Worm (Caenorhabditis elegans) whole organism, L1 larva: ENCODE measurements around the gene atp-5.

ENCODE experiments used
- C04F5.9 ChIP-seq: sonication (generic microtip); optimal IDR thresholded peaks from 2 replicates; lab custom pipeline; 2016; ENCODE audit warnings: missing genetic modification characterization, missing compliant biosample characterization
- C16A3.4 ChIP-seq: fragments of 150-350 bp; optimal IDR thresholded peaks from 2 replicates; lab custom pipeline; 2014; ENCODE audit warnings: missing biosample characterization, missing genetic modification characterization
- aha-1 ChIP-seq: fragments of 150-350 bp; optimal IDR thresholded peaks from 2 replicates; lab custom pipeline; 2014; ENCODE audit warnings: missing biosample characterization, missing genetic modification characterization
- alr-1 ChIP-seq: fragments of 200-800 bp; sonication (Bioruptor generic); optimal IDR thresholded peaks from 2 replicates; lab custom pipeline; 2018; ENCODE audit warnings: borderline replicate concordance, mild to moderate bottlenecking, missing genetic modification characterization, missing compliant biosample characterization
- aly-2 ChIP-seq: fragments of 150-350 bp; optimal IDR thresholded peaks from 2 replicates; lab custom pipeline; 2014; ENCODE audit warnings: missing biosample characterization, missing genetic modification characterization
- blmp-1 ChIP-seq: fragments of 150-350 bp; optimal IDR thresholded peaks from 2 replicates; lab custom pipeline; 2014; ENCODE audit warnings: missing biosample characterization, missing genetic modification characterization
- ceh-63 ChIP-seq: fragments of 200-800 bp; sonication (Bioruptor generic); optimal IDR thresholded peaks from 2 replicates; lab custom pipeline; 2018; ENCODE audit warnings: mild to moderate bottlenecking, missing genetic modification characterization, missing compliant biosample characterization
- ceh-8 ChIP-seq: fragments of 200-800 bp; sonication (Bioruptor generic); optimal IDR thresholded peaks from 2 replicates; lab custom pipeline; 2018; ENCODE audit warnings: mild to moderate bottlenecking, missing genetic modification characterization, moderate library complexity, missing compliant biosample characterization
- ceh-90 ChIP-seq: sonication (generic microtip); optimal IDR thresholded peaks from 2 replicates; lab custom pipeline; 2016; ENCODE audit warnings: missing genetic modification characterization, missing compliant biosample characterization
- dpl-1 ChIP-seq, 3 experiments: fragments of 150-350 bp in 2 of 3; sonication (generic microtip) in 1 of 3; optimal IDR thresholded peaks; 2 replicates each; lab custom pipeline; 2014 to 2017; ENCODE audit warnings: missing biosample characterization in 3 of 3, missing genetic modification characterization in 3 of 3, missing genetic modification reagents in 3 of 3
- efl-1 ChIP-seq, 4 experiments: fragments of 150-350 bp; optimal IDR thresholded peaks in 3 of 4; peaks in 1 of 4; 1 replicate in 1 of 4; 2 replicates in 3 of 4; lab custom pipeline; 2014; ENCODE audit warnings: missing biosample characterization in 2 of 4, missing genetic modification characterization in 2 of 4, missing genetic modification reagents in 2 of 4
- efl-3 ChIP-seq: fragments of 200-800 bp; sonication (Bioruptor generic); optimal IDR thresholded peaks from 2 replicates; lab custom pipeline; 2018; ENCODE audit warnings: mild to moderate bottlenecking, missing genetic modification characterization, missing compliant biosample characterization
- egl-27 ChIP-seq, 2 experiments: fragments of 150-350 bp in 1 of 2; sonication (generic microtip); optimal IDR thresholded peaks; 3 replicates each; lab custom pipeline; 2017 to 2018; ENCODE audit warnings: missing biosample characterization in 2 of 2, missing genetic modification characterization in 2 of 2, missing genetic modification reagents in 2 of 2
- elt-2 ChIP-seq: sonication (generic microtip); optimal IDR thresholded peaks from 2 replicates; lab custom pipeline; 2016; ENCODE audit warnings: missing genetic modification characterization, mild to moderate bottlenecking, inconsistent platforms, missing compliant biosample characterization, missing genetic modification reagents
- elt-3 ChIP-seq, 6 experiments: fragments of 150-350 bp in 1 of 6; sonication (generic microtip); optimal IDR thresholded peaks; 2 replicates each; lab custom pipeline; 2017 to 2018; ENCODE audit warnings: missing biosample characterization in 6 of 6, missing genetic modification characterization in 6 of 6, inconsistent platforms in 1 of 6
- ets-5 ChIP-seq: fragments of 200-800 bp; sonication (Bioruptor generic); IDR thresholded peaks from 2 replicates; pipeline ENCODE4 v1.3.6; 2022; ENCODE audit warnings: missing genetic modification characterization, missing compliant biosample characterization
- fkh-4 ChIP-seq: sonication (generic microtip); optimal IDR thresholded peaks from 2 replicates; lab custom pipeline; 2016; ENCODE audit warnings: missing compliant biosample characterization, missing genetic modification characterization, borderline replicate concordance
- fkh-8 ChIP-seq: sonication (generic microtip); optimal IDR thresholded peaks from 2 replicates; lab custom pipeline; 2016; ENCODE audit warnings: mild to moderate bottlenecking, missing genetic modification characterization, missing compliant biosample characterization
- grh-1 ChIP-seq: fragments of 200-800 bp; sonication (Bioruptor generic); IDR thresholded peaks from 2 replicates; pipeline ENCODE4 v1.3.6; 2022; ENCODE audit warnings: missing genetic modification reagents, missing genetic modification characterization, missing compliant biosample characterization
- hpl-2 ChIP-seq: fragments of 150-350 bp; optimal IDR thresholded peaks from 2 replicates; lab custom pipeline; 2014; ENCODE audit warnings: missing biosample characterization, missing genetic modification reagents, missing genetic modification characterization
- irx-1 ChIP-seq: sonication (generic microtip); optimal IDR thresholded peaks from 2 replicates; lab custom pipeline; 2016; ENCODE audit warnings: missing genetic modification characterization, missing compliant biosample characterization
- isw-1 ChIP-seq: fragments of 200-800 bp; sonication (Bioruptor generic); IDR thresholded peaks from 2 replicates; pipeline ENCODE4 v1.3.6; 2022; ENCODE audit warnings: missing genetic modification characterization, missing compliant biosample characterization
- jun-1 ChIP-seq: fragments of 150-350 bp; optimal IDR thresholded peaks from 2 replicates; lab custom pipeline; 2014; ENCODE audit warnings: missing biosample characterization, missing genetic modification reagents, missing genetic modification characterization
- lin-14 ChIP-seq: fragments of 200-800 bp; sonication (Bioruptor generic); optimal IDR thresholded peaks from 2 replicates; lab custom pipeline; 2018; ENCODE audit warnings: mild to moderate bottlenecking, missing genetic modification characterization, moderate library complexity, missing compliant biosample characterization
- lin-15B ChIP-seq: fragments of 150-350 bp; sonication (generic microtip); optimal IDR thresholded peaks from 3 replicates; lab custom pipeline; 2014; ENCODE audit warnings: missing biosample characterization, missing genetic modification characterization
- lin-35 ChIP-seq, 2 experiments: fragments of 150-350 bp; optimal IDR thresholded peaks; 2 replicates each; lab custom pipeline; 2014; ENCODE audit warnings: missing biosample characterization in 2 of 2, missing genetic modification characterization in 2 of 2, missing genetic modification reagents in 2 of 2
- lin-39 ChIP-seq: fragments of 150-350 bp; optimal IDR thresholded peaks from 2 replicates; lab custom pipeline; 2014; ENCODE audit warnings: missing biosample characterization, missing genetic modification reagents, missing genetic modification characterization
- lsy-2 ChIP-seq, 2 experiments: fragments of 150-350 bp; optimal IDR thresholded peaks; 2 replicates each; lab custom pipeline; 2014; ENCODE audit warnings: missing biosample characterization in 2 of 2, missing genetic modification characterization in 2 of 2
- mab-9 ChIP-seq: fragments of 200-800 bp; sonication (Bioruptor generic); IDR thresholded peaks from 2 replicates; pipeline ENCODE4 v1.3.6; 2022; ENCODE audit warnings: missing genetic modification reagents, missing genetic modification characterization, missing compliant biosample characterization
- mep-1 ChIP-seq: fragments of 150-350 bp; optimal IDR thresholded peaks from 2 replicates; lab custom pipeline; 2014; ENCODE audit warnings: missing biosample characterization, missing genetic modification characterization
- nhr-11 ChIP-seq: fragments of 150-350 bp; optimal IDR thresholded peaks from 2 replicates; lab custom pipeline; 2014; ENCODE audit warnings: missing biosample characterization, missing genetic modification characterization
- nhr-20 ChIP-seq: sonication (generic microtip); optimal IDR thresholded peaks from 2 replicates; lab custom pipeline; 2016; ENCODE audit warnings: mild to moderate bottlenecking, missing genetic modification characterization, missing compliant biosample characterization
- nhr-28 ChIP-seq: fragments of 150-350 bp; optimal IDR thresholded peaks from 2 replicates; lab custom pipeline; 2014; ENCODE audit warnings: missing biosample characterization, missing genetic modification characterization
- nhr-84 ChIP-seq: sonication (generic microtip); optimal IDR thresholded peaks from 2 replicates; lab custom pipeline; 2017; ENCODE audit warnings: missing biosample characterization, missing genetic modification characterization
- nhr-85 ChIP-seq: sonication (generic microtip); peaks from one replicate; lab custom pipeline; 2016; ENCODE audit warnings: missing genetic modification characterization, inconsistent platforms, missing compliant biosample characterization
- nhr-90 ChIP-seq: sonication (generic microtip); optimal IDR thresholded peaks from 2 replicates; lab custom pipeline; 2016; ENCODE audit warnings: mild to moderate bottlenecking, missing genetic modification characterization, missing compliant biosample characterization; ENCODE audit not compliant: poor library complexity
- pag-3 ChIP-seq: sonication (generic microtip); optimal IDR thresholded peaks from 2 replicates; lab custom pipeline; 2017; ENCODE audit warnings: missing genetic modification characterization, mild to moderate bottlenecking, missing compliant biosample characterization, antibody characterized with exemption, borderline replicate concordance; ENCODE audit not compliant: insufficient read depth
- pax-3 ChIP-seq: fragments of 200-800 bp; sonication (Bioruptor generic); optimal IDR thresholded peaks from 2 replicates; lab custom pipeline; 2018; ENCODE audit warnings: mild to moderate bottlenecking, missing genetic modification characterization, moderate library complexity, missing compliant biosample characterization
- pqm-1 ChIP-seq: sonication (generic microtip); optimal IDR thresholded peaks from 3 replicates; lab custom pipeline; 2017; ENCODE audit warnings: missing biosample characterization, missing genetic modification characterization
- rnt-1 ChIP-seq: sonication (generic microtip); optimal IDR thresholded peaks from 2 replicates; lab custom pipeline; 2016; ENCODE audit warnings: mild to moderate bottlenecking, missing genetic modification characterization, moderate library complexity, missing compliant biosample characterization
- snpc-4 ChIP-seq: fragments of 150-350 bp; optimal IDR thresholded peaks from 2 replicates; lab custom pipeline; 2014; ENCODE audit warnings: missing biosample characterization, missing genetic modification characterization
- sox-4 ChIP-seq: sonication (generic microtip); optimal IDR thresholded peaks from 2 replicates; lab custom pipeline; 2016; ENCODE audit warnings: missing genetic modification characterization, missing compliant biosample characterization
- sptf-1 ChIP-seq: fragments of 150-350 bp; optimal IDR thresholded peaks from 2 replicates; lab custom pipeline; 2014; ENCODE audit warnings: missing biosample characterization, missing genetic modification characterization
- sup-37 ChIP-seq: fragments of 200-800 bp; sonication (Bioruptor generic); optimal IDR thresholded peaks from 2 replicates; lab custom pipeline; 2018; ENCODE audit warnings: mild to moderate bottlenecking, missing genetic modification characterization, missing compliant biosample characterization
- tbx-2 ChIP-seq: sonication (generic microtip); optimal IDR thresholded peaks from 2 replicates; lab custom pipeline; 2016; ENCODE audit warnings: missing genetic modification characterization, missing compliant biosample characterization
- tlp-1 ChIP-seq: fragments of 150-350 bp; optimal IDR thresholded peaks from 2 replicates; lab custom pipeline; 2014; ENCODE audit warnings: missing biosample characterization, missing genetic modification characterization
- unc-130 ChIP-seq: fragments of 150-350 bp; optimal IDR thresholded peaks from 2 replicates; lab custom pipeline; 2017; ENCODE audit warnings: missing biosample characterization, missing genetic modification characterization, inconsistent platforms
- unc-30 ChIP-seq: sonication (generic microtip); optimal IDR thresholded peaks from 2 replicates; lab custom pipeline; 2017; ENCODE audit warnings: missing biosample characterization, missing genetic modification characterization
- unc-62 ChIP-seq: fragments of 150-350 bp; optimal IDR thresholded peaks from 2 replicates; lab custom pipeline; 2014; ENCODE audit warnings: missing biosample characterization, missing genetic modification reagents, missing genetic modification characterization
- unc-86 ChIP-seq: sonication (generic microtip); optimal IDR thresholded peaks from 2 replicates; lab custom pipeline; 2016; ENCODE audit warnings: missing genetic modification characterization, missing compliant biosample characterization
- unc-98 ChIP-seq: fragments of 200-800 bp; sonication (Bioruptor generic); IDR thresholded peaks from 2 replicates; pipeline ENCODE4 v1.3.6; 2022; ENCODE audit warnings: missing genetic modification characterization, missing compliant biosample characterization
- vab-15 ChIP-seq: sonication (generic microtip); optimal IDR thresholded peaks from 2 replicates; lab custom pipeline; 2017; ENCODE audit warnings: missing genotype, mild to moderate bottlenecking, missing genetic modification characterization, missing compliant biosample characterization
- zag-1 ChIP-seq: fragments of 150-350 bp; optimal IDR thresholded peaks from 2 replicates; lab custom pipeline; 2014; ENCODE audit warnings: missing biosample characterization, missing genetic modification characterization
- ztf-4 ChIP-seq: fragments of 150-350 bp; optimal IDR thresholded peaks from 2 replicates; lab custom pipeline; 2014; ENCODE audit warnings: missing biosample characterization, missing genetic modification characterization

Gene atp-5

ce11 chrV:11087119-11087518 lies 36.5 kb downstream of the atp-5 start:
- no peak for TF ChIP-seq nhr-28 (tag; lab: Kevin White, UChicago)
- TF ChIP-seq zag-1 (tag; lab: Kevin White, UChicago) = no peak
- TF ChIP-seq elt-3 (tag; optimal IDR thresholded peaks at IDR 0.05; lab: Kevin White, UChicago) = peak in 2 of 6 experiments; percentile 67 to 75
- no peak for TF ChIP-seq pqm-1 (tag; lab: Kevin White, UChicago)
- no peak for TF ChIP-seq unc-62 (GFP tag; lab: Kevin White, UChicago)
- TF ChIP-seq rnt-1 (tag; lab: Kevin White, UChicago) = no peak
- TF ChIP-seq ceh-90 = no peak
- TF ChIP-seq unc-98 = no peak
- no peak for TF ChIP-seq aha-1
- no peak for TF ChIP-seq pag-3
- TF ChIP-seq sox-4 (tag; lab: Kevin White, UChicago) = no peak
- TF ChIP-seq efl-1 (optimal IDR thresholded peaks at IDR 0.05; lab: Kevin White, UChicago) = no peak
- peak in 1 of 2 experiments; percentile 39 for TF ChIP-seq efl-1 (GFP tag; optimal IDR thresholded peaks at IDR 0.05 in 1 of 2; lab: Kevin White, UChicago)
- TF ChIP-seq alr-1 (tag; lab: Kevin White, UChicago) = no peak
- no peak for TF ChIP-seq hpl-2 (GFP tag; lab: Kevin White, UChicago)
- no peak for TF ChIP-seq sup-37 (GFP tag; lab: Kevin White, UChicago)
- TF ChIP-seq vab-15 (tag; lab: Kevin White, UChicago) = no peak
- TF ChIP-seq mab-9 (GFP tag; lab: Robert Waterston, UW) = no peak
- no peak for TF ChIP-seq sptf-1 (tag; lab: Kevin White, UChicago)
- no peak for TF ChIP-seq aly-2 (tag; lab: Kevin White, UChicago)
- no peak for TF ChIP-seq ceh-63 (GFP tag; lab: Kevin White, UChicago)
- TF ChIP-seq egl-27 (tag; optimal IDR thresholded peaks at IDR 0.05; lab: Kevin White, UChicago) = no peak
- no peak for TF ChIP-seq C04F5.9
- TF ChIP-seq ceh-8 = no peak
- TF ChIP-seq lin-35 (GFP tag; optimal IDR thresholded peaks at IDR 0.05; lab: Kevin White, UChicago) = no peak
- no peak for TF ChIP-seq tbx-2 (tag; lab: Kevin White, UChicago)
- TF ChIP-seq fkh-4 (tag; lab: Kevin White, UChicago) = no peak
- TF ChIP-seq lin-15B = no peak
- no peak for TF ChIP-seq lsy-2 (tag; optimal IDR thresholded peaks at IDR 0.05; lab: Kevin White, UChicago)
- peak; percentile 3 for TF ChIP-seq blmp-1 (tag; lab: Kevin White, UChicago)
- no peak for TF ChIP-seq jun-1 (tag; lab: Kevin White, UChicago)
- TF ChIP-seq irx-1 (tag; lab: Kevin White, UChicago) = no peak
- peak; percentile 40 for TF ChIP-seq nhr-20 (tag; lab: Kevin White, UChicago)
- TF ChIP-seq lin-14 (GFP tag; lab: Kevin White, UChicago) = peak; percentile 32
- no peak for TF ChIP-seq lin-39 (tag; lab: Kevin White, UChicago)
- TF ChIP-seq isw-1 (GFP tag; lab: Robert Waterston, UW) = no peak
- no peak for TF ChIP-seq mep-1 (tag; lab: Kevin White, UChicago)
- TF ChIP-seq elt-2 (tag; lab: Kevin White, UChicago) = peak; percentile 99
- TF ChIP-seq pax-3 (tag; lab: Kevin White, UChicago) = no peak
- TF ChIP-seq nhr-11 (tag; lab: Kevin White, UChicago) = no peak
- no peak for TF ChIP-seq tlp-1 (tag; lab: Kevin White, UChicago)
- no peak for TF ChIP-seq snpc-4 (tag; lab: Kevin White, UChicago)
- TF ChIP-seq ztf-4 (tag; lab: Kevin White, UChicago) = no peak
- no peak for TF ChIP-seq nhr-85 (tag; lab: Kevin White, UChicago)
- TF ChIP-seq ets-5 = no peak
- TF ChIP-seq dpl-1 (GFP tag; optimal IDR thresholded peaks at IDR 0.05; lab: Kevin White, UChicago) = no peak
- TF ChIP-seq unc-130 (tag; lab: Kevin White, UChicago) = no peak
- no peak for TF ChIP-seq C16A3.4 (tag; lab: Kevin White, UChicago)
- no peak for TF ChIP-seq efl-3
- TF ChIP-seq unc-30 (tag; lab: Kevin White, UChicago) = no peak
- peak; percentile 17 for TF ChIP-seq nhr-90
- TF ChIP-seq grh-1 = no peak
- TF ChIP-seq fkh-8 (tag; lab: Kevin White, UChicago) = no peak
- no peak for TF ChIP-seq unc-86 (tag; lab: Kevin White, UChicago)
- TF ChIP-seq nhr-84 = no peak
